Worm (Caenorhabditis elegans) whole organism, young adult: Measurements from ENCODE around the gene T24C4.10.

Experiments
- B0336.3 ChIP-seq: fragments of 200-800 bp; sonication (Bioruptor generic); IDR thresholded peaks from 2 replicates; pipeline ENCODE4 v1.3.6; 2022; ENCODE audit warnings: missing genetic modification characterization, missing compliant biosample characterization
- F39B2.1 ChIP-seq: fragments of 200-800 bp; sonication (Bioruptor generic); IDR thresholded peaks from 2 replicates; pipeline ENCODE4 v1.3.6; 2022; ENCODE audit warnings: missing genetic modification reagents, missing genetic modification characterization, missing compliant biosample characterization
- F49E8.2 ChIP-seq: sonication (generic microtip); optimal IDR thresholded peaks from 3 replicates; lab custom pipeline; 2017; ENCODE audit warnings: missing genetic modification characterization, mild to moderate bottlenecking, missing compliant biosample characterization, antibody characterized with exemption, moderate library complexity; ENCODE audit not compliant: insufficient read depth
- T26A5.8 ChIP-seq: sonication (generic microtip); optimal IDR thresholded peaks from 2 replicates; lab custom pipeline; 2016; ENCODE audit warnings: missing genetic modification characterization, missing compliant biosample characterization
- Y53G8AR.9 ChIP-seq: fragments of 200-800 bp; sonication (Bioruptor generic); conservative IDR thresholded peaks from 2 replicates; pipeline ENCODE4 v1.3.6; 2022; ENCODE audit warnings: missing genetic modification reagents, missing genetic modification characterization, missing compliant biosample characterization
- Y95B8A.8 ChIP-seq: fragments of 200-800 bp; sonication (Bioruptor generic); IDR thresholded peaks from 2 replicates; pipeline ENCODE4 v1.3.6; 2022; ENCODE audit warnings: missing genetic modification reagents, missing genetic modification characterization, missing compliant biosample characterization
- ceh-58 ChIP-seq: fragments of 200-800 bp; sonication (Bioruptor generic); IDR thresholded peaks from 2 replicates; pipeline ENCODE4 v1.3.6; 2022; ENCODE audit warnings: missing genetic modification characterization, missing compliant biosample characterization
- dpl-1 ChIP-seq: fragments of 150-350 bp; optimal IDR thresholded peaks from 2 replicates; lab custom pipeline; 2014; ENCODE audit warnings: missing biosample characterization, missing genetic modification reagents, missing genetic modification characterization
- him-1 ChIP-seq: sonication (generic microtip); optimal IDR thresholded peaks from 2 replicates; lab custom pipeline; 2016; ENCODE audit warnings: missing genotype, missing genetic modification reagents, missing genetic modification characterization, missing compliant biosample characterization
- lin-40 ChIP-seq: sonication (generic microtip); optimal IDR thresholded peaks from 2 replicates; lab custom pipeline; 2016; ENCODE audit warnings: missing genetic modification characterization, mild to moderate bottlenecking, missing compliant biosample characterization, missing genotype, missing genetic modification reagents
- nhr-120 ChIP-seq: fragments of 200-800 bp; sonication (Bioruptor generic); IDR thresholded peaks from 2 replicates; pipeline ENCODE4 v1.3.6; 2022; ENCODE audit warnings: missing genetic modification characterization, missing compliant biosample characterization
- rcor-1 ChIP-seq: fragments of 200-800 bp; sonication (Bioruptor generic); IDR thresholded peaks from 2 replicates; pipeline ENCODE4 v1.3.6; 2022; ENCODE audit warnings: missing genetic modification reagents, missing genetic modification characterization, missing compliant biosample characterization

DNA sequence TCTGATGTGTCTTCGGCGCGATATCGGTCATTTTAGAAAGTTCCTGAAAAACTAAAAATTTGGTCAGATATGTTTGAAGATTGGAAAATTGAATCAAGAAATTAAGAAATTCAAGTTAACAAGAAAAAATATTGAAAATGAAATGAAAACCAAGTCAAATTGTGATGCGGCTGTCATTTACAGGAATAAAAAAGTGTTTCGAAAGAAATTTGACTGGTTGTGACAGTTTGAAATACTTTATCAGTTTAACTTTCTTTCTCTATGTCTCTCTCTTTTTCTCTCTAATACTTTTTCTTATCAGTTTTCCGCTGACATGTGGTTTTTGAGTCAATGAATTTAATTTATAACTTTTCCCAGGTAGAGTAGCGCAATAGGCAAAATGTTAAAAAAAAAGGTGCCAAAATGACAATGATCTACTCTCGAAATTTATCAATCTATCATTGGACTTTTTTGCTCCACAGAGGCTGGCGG, 45.0 kb upstream of the T24C4.10 start, which contains the start of gene fbxa-55:
- no peak for TF ChIP-seq ceh-58 (GFP tag; lab: Robert Waterston, UW)
- no peak for TF ChIP-seq him-1 (tag; lab: Kevin White, UChicago)
- TF ChIP-seq lin-40: no peak
- no peak for TF ChIP-seq F39B2.1 (GFP tag; lab: Robert Waterston, UW)
- TF ChIP-seq Y95B8A.8 (GFP tag; lab: Robert Waterston, UW): no peak
- TF ChIP-seq dpl-1 (GFP tag; lab: Kevin White, UChicago): no peak
- TF ChIP-seq nhr-120 (GFP tag; lab: Robert Waterston, UW): no peak
- TF ChIP-seq rcor-1 (GFP tag; lab: Robert Waterston, UW): no peak
- no peak for TF ChIP-seq T26A5.8
- TF ChIP-seq B0336.3 (GFP tag; lab: Robert Waterston, UW): no peak
- no peak for TF ChIP-seq Y53G8AR.9
- TF ChIP-seq F49E8.2 (tag; lab: Kevin White, UChicago): no peak
